Fruit fly (Drosophila melanogaster): ENCODE measurements around the gene CG12071.

The CG12071 gene

dm6 chr3R:30870317-30870878 is 10.4 kb downstream of the CG12071 start (continued):
- TF ChIP-seq CG1832 (GFP tag; optimal IDR thresholded peaks at IDR 0.05): no peak
- no peak for TF ChIP-seq CG15479 (GFP tag; optimal IDR thresholded peaks at IDR 0.05)
- no peak for TF ChIP-seq gsb-n (tag; optimal IDR thresholded peaks at IDR 0.05)
- peak; percentile 16; the same call in 1 of the 2 replicates for TF ChIP-seq Ada2b (GFP tag; IDR thresholded peaks at IDR 0.05)
- no peak for TF ChIP-seq cato (GFP tag; optimal IDR thresholded peaks at IDR 0.05; ENCODE audit: borderline replicate concordance)
- no peak for TF ChIP-seq CG10209 (GFP tag; optimal IDR thresholded peaks at IDR 0.05)
- no peak for TF ChIP-seq pb (GFP tag; optimal IDR thresholded peaks at IDR 0.05)
- no peak for TF ChIP-seq CG9876 (GFP tag; optimal IDR thresholded peaks at IDR 0.05)
- no peak for TF ChIP-seq CG31224 (GFP tag; IDR thresholded peaks at IDR 0.05)
- no peak for TF ChIP-seq gcm2 (GFP tag; optimal IDR thresholded peaks at IDR 0.05)
- no peak for TF ChIP-seq Optix (GFP tag; IDR thresholded peaks at IDR 0.05)
- no peak for TF ChIP-seq CG10959 (GFP tag; IDR thresholded peaks at IDR 0.05)
- TF ChIP-seq ems (GFP tag; optimal IDR thresholded peaks at IDR 0.05): no peak
- TF ChIP-seq bigmax (GFP tag; optimal IDR thresholded peaks at IDR 0.05): no peak
- TF ChIP-seq MBD-R2 (GFP tag; IDR thresholded peaks at IDR 0.05): peak; percentile 11; the same call in 1 of the 2 replicates
- TF ChIP-seq CG12942 (GFP tag; optimal IDR thresholded peaks at IDR 0.05): no peak
- TF ChIP-seq Dad (GFP tag; optimal IDR thresholded peaks at IDR 0.05): no peak
- no peak for TF ChIP-seq Ravus (GFP tag; IDR thresholded peaks at IDR 0.05)
- no peak for TF ChIP-seq CG1792 (GFP tag; optimal IDR thresholded peaks at IDR 0.05)
- TF ChIP-seq Hr39 (optimal IDR thresholded peaks at IDR 0.05): no peak
- TF ChIP-seq CG8359 (GFP tag; optimal IDR thresholded peaks at IDR 0.05; ENCODE audit: borderline replicate concordance): no peak
- TF ChIP-seq Mes4 (GFP tag; optimal IDR thresholded peaks at IDR 0.05): no peak
- TF ChIP-seq CG3407 (GFP tag; optimal IDR thresholded peaks at IDR 0.05): no peak
- no peak for TF ChIP-seq Deaf1 (tag; optimal IDR thresholded peaks at IDR 0.05)
- no peak for TF ChIP-seq CG7928 (GFP tag; optimal IDR thresholded peaks at IDR 0.05)
- peak; percentile 8; the same call in 1 of the 2 replicates for TF ChIP-seq slbo (GFP tag; IDR thresholded peaks at IDR 0.05)
- no peak for TF ChIP-seq CG34376 (GFP tag; optimal IDR thresholded peaks at IDR 0.05)
- no peak for TF ChIP-seq CG17802 (tag; optimal IDR thresholded peaks at IDR 0.05)
- TF ChIP-seq CG11696 (GFP tag; IDR thresholded peaks at IDR 0.05): no peak
- no peak for TF ChIP-seq CG9437 (GFP tag; optimal IDR thresholded peaks at IDR 0.05)
- no peak for TF ChIP-seq az2 (GFP tag; optimal IDR thresholded peaks at IDR 0.05)
- peak; percentile 43 for TF ChIP-seq CG11504 (tag; optimal IDR thresholded peaks at IDR 0.05)
- TF ChIP-seq Bgb (GFP tag; IDR thresholded peaks at IDR 0.05; ENCODE audit: partially characterized antibody): peak; percentile 24; the same call in 1 of the 2 replicates
- no peak for TF ChIP-seq Myb (GFP tag; optimal IDR thresholded peaks at IDR 0.05)
- no peak for TF ChIP-seq Rx (GFP tag; IDR thresholded peaks at IDR 0.05)
- TF ChIP-seq NC2α (GFP tag; optimal IDR thresholded peaks at IDR 0.05): no peak
- TF ChIP-seq croc (GFP tag; conservative IDR thresholded peaks at IDR 0.05): no peak
- no peak for TF ChIP-seq cas (GFP tag; IDR thresholded peaks at IDR 0.05)
- no peak for TF ChIP-seq chn (GFP tag; optimal IDR thresholded peaks at IDR 0.05)
- TF ChIP-seq Atf3 (GFP tag; optimal IDR thresholded peaks at IDR 0.05): no peak
- no peak for TF ChIP-seq CG17328 (GFP tag; IDR thresholded peaks at IDR 0.05)
- TF ChIP-seq mam (GFP tag; optimal IDR thresholded peaks at IDR 0.05): no peak
- no peak for TF ChIP-seq NfI (GFP tag; optimal IDR thresholded peaks at IDR 0.05)
- TF ChIP-seq Hr51 (GFP tag; optimal IDR thresholded peaks at IDR 0.05): no peak
- no peak for TF ChIP-seq Hey (tag; optimal IDR thresholded peaks at IDR 0.05)
- TF ChIP-seq trem (tag; optimal IDR thresholded peaks at IDR 0.05): no peak
- TF ChIP-seq dm (GFP tag; optimal IDR thresholded peaks at IDR 0.05): no peak
- TF ChIP-seq PHDP (tag; optimal IDR thresholded peaks at IDR 0.05): no peak
- TF ChIP-seq vfl (GFP tag; optimal IDR thresholded peaks at IDR 0.05): no peak
- TF ChIP-seq CG6683 (GFP tag; optimal IDR thresholded peaks at IDR 0.05): no peak
- TF ChIP-seq CG10321 (GFP tag; IDR thresholded peaks at IDR 0.05): no peak
- no peak for TF ChIP-seq E2f1 (GFP tag; IDR thresholded peaks at IDR 0.05)
